Fruit fly (Drosophila melanogaster): Measurements from ENCODE around the gene Cpr62Bb.

Cpr62Bb gene

DNA sequence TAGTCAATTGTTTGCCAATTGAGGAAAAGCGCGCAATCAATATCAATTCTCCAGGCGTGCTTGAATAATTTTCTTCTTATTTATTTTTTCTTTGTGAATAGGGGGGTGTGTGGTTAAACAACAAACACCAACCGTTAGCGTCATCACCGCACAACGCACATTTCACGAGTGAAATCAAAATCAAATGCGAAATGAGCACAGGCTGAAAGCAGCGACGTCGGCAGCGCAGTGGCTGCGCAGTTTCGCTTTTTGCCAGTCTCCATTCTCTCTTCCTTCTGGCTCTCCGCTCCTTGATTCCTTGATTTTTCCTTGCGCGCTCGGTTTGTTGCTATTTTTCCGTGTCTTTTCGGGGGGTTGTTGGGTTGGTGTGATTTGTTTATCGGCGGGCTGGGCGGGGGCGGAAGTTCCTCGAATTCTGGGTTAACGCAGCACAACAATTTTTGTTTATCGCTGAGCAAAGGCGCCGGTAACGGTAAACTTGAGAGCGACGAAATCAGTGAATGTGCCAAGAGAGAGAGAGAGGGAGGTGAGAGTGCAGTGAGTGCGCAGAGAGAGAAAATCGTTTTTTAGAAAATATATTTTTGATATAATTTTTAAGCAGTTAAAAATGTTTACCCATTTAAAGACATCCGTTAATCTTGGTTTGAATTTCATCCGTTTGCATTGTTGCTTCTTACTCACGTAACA, 48.0 kb upstream of the Cpr62Bb start, which contains the start of gene CG13937:
CG13937 (minus strand) TSS at position 174 of the 687 bp plus-strand sequence.
- TF ChIP-seq CG1792 (GFP tag; optimal IDR thresholded peaks at IDR 0.05), result no peak
- no peak for TF ChIP-seq CG31388 (GFP tag; optimal IDR thresholded peaks at IDR 0.05)
- no peak for TF ChIP-seq Doc3 (GFP tag; IDR thresholded peaks at IDR 0.05; ENCODE audit: partially characterized antibody)
- TF ChIP-seq mld (GFP tag; IDR thresholded peaks at IDR 0.05; ENCODE audit: partially characterized antibody), result no peak
- TF ChIP-seq pros (GFP tag; optimal IDR thresholded peaks at IDR 0.05), result peak; percentile 52
- no peak for TF ChIP-seq CG31365 (tag; optimal IDR thresholded peaks at IDR 0.05)
- TF ChIP-seq tap (tag; optimal IDR thresholded peaks at IDR 0.05), result peak; percentile 7
- TF ChIP-seq CG18619 (GFP tag; optimal IDR thresholded peaks at IDR 0.05), result no peak
- peak in 1 of 2 experiments; percentile 81 for TF ChIP-seq Hr51 (GFP tag; optimal IDR thresholded peaks at IDR 0.05)
- TF ChIP-seq tna (GFP tag; IDR thresholded peaks at IDR 0.05; ENCODE audit: partially characterized antibody), result 0 out of 2 replicates have a peak, but pooled peaks have one; percentile 25
- no peak for TF ChIP-seq CG9609 (GFP tag; optimal IDR thresholded peaks at IDR 0.05)
- TF ChIP-seq zfh1 (GFP tag; IDR thresholded peaks at IDR 0.05), result no peak
- peak; percentile 25 for TF ChIP-seq BtbVII (GFP tag; optimal IDR thresholded peaks at IDR 0.05)
- no peak for TF ChIP-seq wek (GFP tag; optimal IDR thresholded peaks at IDR 0.05)
- TF ChIP-seq unc-4 (GFP tag; IDR thresholded peaks at IDR 0.05; ENCODE audit: partially characterized antibody), result 0 out of 2 replicates have a peak, but pooled peaks have one; percentile 18
- TF ChIP-seq Lim3 (GFP tag; IDR thresholded peaks at IDR 0.05), result no peak
- TF ChIP-seq Abd-B (GFP tag; optimal IDR thresholded peaks at IDR 0.05), result no peak
- no peak for TF ChIP-seq Dek (tag; optimal IDR thresholded peaks at IDR 0.05)
- TF ChIP-seq Fer1 (GFP tag; optimal IDR thresholded peaks at IDR 0.05), result peak; percentile 11
- peak; percentile 43; the same call in 1 of the 2 replicates for TF ChIP-seq crol (GFP tag; IDR thresholded peaks at IDR 0.05)
- peak; percentile 11; the same call in 1 of the 2 replicates for TF ChIP-seq Scr (GFP tag; IDR thresholded peaks at IDR 0.05; ENCODE audit: partially characterized antibody)
- TF ChIP-seq gro (GFP tag; optimal IDR thresholded peaks at IDR 0.05), result peak; percentile 13
- TF ChIP-seq CG2712 (tag; optimal IDR thresholded peaks at IDR 0.05), result no peak
- no peak for TF ChIP-seq Dbx (GFP tag; IDR thresholded peaks at IDR 0.05)
- no peak for TF ChIP-seq hkb (optimal IDR thresholded peaks at IDR 0.05)
- TF ChIP-seq hkb (GFP tag; IDR thresholded peaks at IDR 0.05), result no peak
- TF ChIP-seq Camta (GFP tag; optimal IDR thresholded peaks at IDR 0.05), result no peak
- no peak for TF ChIP-seq mam (GFP tag; optimal IDR thresholded peaks at IDR 0.05)
- no peak for TF ChIP-seq Max (GFP tag; optimal IDR thresholded peaks at IDR 0.05)
- peak; percentile 13 for TF ChIP-seq Deaf1 (tag; optimal IDR thresholded peaks at IDR 0.05)
- no peak for TF ChIP-seq NC2α (GFP tag; optimal IDR thresholded peaks at IDR 0.05)
- TF ChIP-seq sug (tag; optimal IDR thresholded peaks at IDR 0.05), result no peak
- no peak for TF ChIP-seq C15 (GFP tag; IDR thresholded peaks at IDR 0.05)
- no peak for TF ChIP-seq bab2 (GFP tag; optimal IDR thresholded peaks at IDR 0.05)
- no peak for TF ChIP-seq CG18011 (GFP tag; optimal IDR thresholded peaks at IDR 0.05)
- no peak for TF ChIP-seq CG10565 (GFP tag; optimal IDR thresholded peaks at IDR 0.05)
- TF ChIP-seq CG3065 (GFP tag; optimal IDR thresholded peaks at IDR 0.05), result no peak
- no peak for TF ChIP-seq B-H1 (GFP tag; IDR thresholded peaks at IDR 0.05)
- TF ChIP-seq ac (GFP tag; optimal IDR thresholded peaks at IDR 0.05), result no peak
- no peak for TF ChIP-seq Side (GFP tag; optimal IDR thresholded peaks at IDR 0.05)
- no peak for TF ChIP-seq lov (optimal IDR thresholded peaks at IDR 0.05)
- no peak for TF ChIP-seq lov (GFP tag; IDR thresholded peaks at IDR 0.05)
- TF ChIP-seq bsh (GFP tag; optimal IDR thresholded peaks at IDR 0.05), result no peak
- no peak for TF ChIP-seq Rfx (GFP tag; IDR thresholded peaks at IDR 0.05)
- peak; percentile 46 for TF ChIP-seq CG10543 (GFP tag; optimal IDR thresholded peaks at IDR 0.05)
- no peak for TF ChIP-seq CG9876 (GFP tag; optimal IDR thresholded peaks at IDR 0.05)
- TF ChIP-seq CG8089 (GFP tag; optimal IDR thresholded peaks at IDR 0.05), result no peak
- TF ChIP-seq CG9817 (tag; optimal IDR thresholded peaks at IDR 0.05), result no peak
- TF ChIP-seq Xbp1 (GFP tag; optimal IDR thresholded peaks at IDR 0.05), result no peak
- peak; percentile 95 for TF ChIP-seq Adf1 (GFP tag; IDR thresholded peaks at IDR 0.05)
